Worm (Caenorhabditis elegans) whole organism, late embryonic: Measurements from ENCODE around the gene ZK1290.7.

ENCODE experiments used
- elt-4 ChIP-seq: sonication (generic microtip); optimal IDR thresholded peaks from 2 replicates; lab custom pipeline; 2016; ENCODE audit warnings: missing genetic modification characterization, missing compliant biosample characterization
- lim-6 ChIP-seq: sonication (generic microtip); optimal IDR thresholded peaks from 2 replicates; lab custom pipeline; 2016; ENCODE audit warnings: missing genetic modification characterization, missing compliant biosample characterization
- odd-2 ChIP-seq: sonication (generic microtip); optimal IDR thresholded peaks from 2 replicates; lab custom pipeline; 2017; ENCODE audit warnings: antibody characterized with exemption, mild to moderate bottlenecking, missing genetic modification characterization, missing compliant biosample characterization
- pat-9 ChIP-seq: fragments of 200-800 bp; sonication (Bioruptor generic); optimal IDR thresholded peaks from 2 replicates; lab custom pipeline; 2018; ENCODE audit warnings: mild to moderate bottlenecking, missing genetic modification characterization, moderate library complexity, missing compliant biosample characterization

ce11 chrII:7525458-7525857 lies at the start of gene ZK1290.7, which contains the start of gene rnh-1.1:
- no peak for TF ChIP-seq pat-9 (tag; lab: Kevin White, UChicago)
- no peak for TF ChIP-seq lim-6 (tag; lab: Kevin White, UChicago)
- no peak for TF ChIP-seq odd-2
- TF ChIP-seq elt-4 (tag; lab: Kevin White, UChicago): no peak
